Worm (Caenorhabditis elegans) whole organism, early embryonic: ENCODE data around the gene ets-8.

ENCODE experiments used
- F13C5.2 ChIP-seq: sonication (generic microtip); optimal IDR thresholded peaks from 2 replicates; lab custom pipeline; 2017; ENCODE audit warnings: mild to moderate bottlenecking, missing genetic modification characterization, inconsistent platforms, missing compliant biosample characterization
- ets-7 ChIP-seq: sonication (generic microtip); optimal IDR thresholded peaks from 2 replicates; lab custom pipeline; 2016; ENCODE audit warnings: missing genotype, missing genetic modification characterization, missing compliant biosample characterization
- flt-1 ChIP-seq: fragments of 200-800 bp; sonication (Bioruptor generic); IDR thresholded peaks from 2 replicates; pipeline ENCODE4 v1.3.6; 2022; ENCODE audit warnings: missing genetic modification characterization, missing compliant biosample characterization
- tbx-11 ChIP-seq: fragments of 200-800 bp; sonication (Bioruptor generic); IDR thresholded peaks from 2 replicates; pipeline ENCODE4 v1.3.6; 2022; ENCODE audit warnings: missing genetic modification characterization, missing compliant biosample characterization

ce11 chrIV:1170408-1170807 lies 10.1 kb upstream of the ets-8 start, which contains the start of gene cec-2:
- TF ChIP-seq F13C5.2 = no peak
- TF ChIP-seq ets-7 (tag; lab: Kevin White, UChicago) = no peak
- no peak for TF ChIP-seq flt-1 (GFP tag; lab: Robert Waterston, UW)
- TF ChIP-seq tbx-11 (GFP tag; lab: Robert Waterston, UW) = no peak
